Fruit fly (Drosophila melanogaster): ENCODE data around the gene Rsod.
A peak's percentile ranks its signal among the peaks of the same experiment; 100 is the strongest.

Gene Rsod

dm6 chr3R:30203104-30203986 is 32.3 kb upstream of the Rsod start (continued):
- TF ChIP-seq p53 (GFP tag; optimal IDR thresholded peaks at IDR 0.05) (peak; percentile 95), chm (GFP tag; IDR thresholded peaks at IDR 0.05) (peak; percentile 52; the same call in 1 of the 2 replicates), pum (GFP tag; optimal IDR thresholded peaks at IDR 0.05) (peak; percentile 98), croc (GFP tag; conservative IDR thresholded peaks at IDR 0.05) (peak; percentile 91), klu (GFP tag; IDR thresholded peaks at IDR 0.05) (peak; percentile 91), CG3281 (GFP tag; optimal IDR thresholded peaks at IDR 0.05) (peak; percentile 96), CG2875 (GFP tag; optimal IDR thresholded peaks at IDR 0.05) (peak; percentile 86), CG12155 (GFP tag; optimal IDR thresholded peaks at IDR 0.05) (peak; percentile 89), CG31441 (GFP tag; IDR thresholded peaks at IDR 0.05) (peak; percentile 94), ase (GFP tag; IDR thresholded peaks at IDR 0.05) (peak; percentile 92), D19A (tag; optimal IDR thresholded peaks at IDR 0.05) (peak; percentile 99), CG11695 (GFP tag; IDR thresholded peaks at IDR 0.05) (peak; percentile 93), Bgb (GFP tag; IDR thresholded peaks at IDR 0.05; ENCODE audit: partially characterized antibody) (no peak), CG34224 (GFP tag; IDR thresholded peaks at IDR 0.05; ENCODE audit: partially characterized antibody) (peak; percentile 32; the same call in 1 of the 3 replicates), Sin3A (optimal IDR thresholded peaks at IDR 0.05) (no peak), CG30020 (tag; optimal IDR thresholded peaks at IDR 0.05) (peak; percentile 76), Poxn (GFP tag; IDR thresholded peaks at IDR 0.05) (peak; percentile 74; the same call in 1 of the 2 replicates), nom (GFP tag; optimal IDR thresholded peaks at IDR 0.05) (peak; percentile 26), CG1647 (GFP tag; optimal IDR thresholded peaks at IDR 0.05) (peak; percentile 97), NFAT (GFP tag; IDR thresholded peaks at IDR 0.05) (peak; percentile 83), dimm (GFP tag; IDR thresholded peaks at IDR 0.05) (peak; percentile 94), gcm (GFP tag; optimal IDR thresholded peaks at IDR 0.05) (peak; percentile 81), CG2120 (GFP tag; optimal IDR thresholded peaks at IDR 0.05) (peak; percentile 97), CG7928 (GFP tag; optimal IDR thresholded peaks at IDR 0.05) (peak; percentile 77), az2 (GFP tag; optimal IDR thresholded peaks at IDR 0.05) (peak; percentile 93), CG10959 (GFP tag; IDR thresholded peaks at IDR 0.05) (peak; percentile 88), CG13624 (GFP tag; optimal IDR thresholded peaks at IDR 0.05) (peak; percentile 99), CG15514 (GFP tag; optimal IDR thresholded peaks at IDR 0.05) (peak; percentile 93), NC2β (GFP tag; optimal IDR thresholded peaks at IDR 0.05) (peak; percentile 84), Dad (GFP tag; optimal IDR thresholded peaks at IDR 0.05) (peak; percentile 97), Atf3 (GFP tag; optimal IDR thresholded peaks at IDR 0.05) (peak; percentile 85), B-H2 (GFP tag; optimal IDR thresholded peaks at IDR 0.05) (peak; percentile 64), CG9932 (GFP tag; IDR thresholded peaks at IDR 0.05) (peak; percentile 97), dan (GFP tag; IDR thresholded peaks at IDR 0.05) (peak; percentile 50), CG17829 (tag; optimal IDR thresholded peaks at IDR 0.05) (peak; percentile 91), CG7556 (GFP tag; optimal IDR thresholded peaks at IDR 0.05) (peak; percentile 95), cg (GFP tag; optimal IDR thresholded peaks at IDR 0.05) (no peak), prd (optimal IDR thresholded peaks at IDR 0.05) (no peak), prd (GFP tag; IDR thresholded peaks at IDR 0.05) (peak; percentile 95), CG13424 (tag; optimal IDR thresholded peaks at IDR 0.05) (peak; percentile 90), PHDP (tag; optimal IDR thresholded peaks at IDR 0.05) (peak; percentile 91), CG11560 (tag; IDR thresholded peaks at IDR 0.05) (peak; percentile 86), CG6689 (GFP tag; IDR thresholded peaks at IDR 0.05) (peak; percentile 95), CG32532 (GFP tag; IDR thresholded peaks at IDR 0.05) (peak; percentile 91), CG3065 (GFP tag; optimal IDR thresholded peaks at IDR 0.05) (peak; percentile 87), CG7271 (tag; optimal IDR thresholded peaks at IDR 0.05) (peak; percentile 56), lov (optimal IDR thresholded peaks at IDR 0.05) (no peak), lov (GFP tag; IDR thresholded peaks at IDR 0.05) (0 out of 3 replicates have a peak, but pooled peaks have one; percentile 3), D (optimal IDR thresholded peaks at IDR 0.05) (no peak), D (GFP tag; optimal IDR thresholded peaks at IDR 0.05) (peak; percentile 97)

All from whole organism, embryonic.